Fruit fly (Drosophila melanogaster) whole organism, adult: ENCODE measurements around the gene CG17191.

ENCODE experiments used
- CG11617 ChIP-seq: fragments of 200-800 bp; sonication (Bioruptor generic); optimal IDR thresholded peaks from 2 replicates; lab custom pipeline; 2017; ENCODE audit warnings: mild to moderate bottlenecking, missing biosample characterization, missing genetic modification reagents, missing genetic modification characterization
- CG1620 ChIP-seq: fragments of 200-800 bp; sonication (Bioruptor generic); optimal IDR thresholded peaks from 2 replicates; lab custom pipeline; 2016; ENCODE audit warnings: missing biosample characterization, missing genetic modification characterization
- CG7101 ChIP-seq: fragments of 200-800 bp; sonication (Bioruptor generic); optimal IDR thresholded peaks from 2 replicates; lab custom pipeline; 2018; ENCODE audit warnings: missing biosample characterization, mild to moderate bottlenecking, missing genetic modification characterization, moderate library complexity
- bab1 ChIP-seq: fragments of 200-800 bp; sonication (Bioruptor generic); optimal IDR thresholded peaks from 3 replicates; lab custom pipeline; 2019; ENCODE audit warnings: missing biosample characterization, mild to moderate bottlenecking, missing genetic modification characterization, moderate library complexity
- tj ChIP-seq: fragments of 200-800 bp; sonication (Bioruptor generic); optimal IDR thresholded peaks from 3 replicates; lab custom pipeline; 2017; ENCODE audit warnings: missing biosample characterization, mild to moderate bottlenecking, missing genetic modification characterization, moderate library complexity
- toe ChIP-seq: fragments of 200-800 bp; sonication (Bioruptor generic); optimal IDR thresholded peaks from 2 replicates; lab custom pipeline; 2016; ENCODE audit warnings: missing biosample characterization, missing genetic modification characterization

- TF ChIP-seq bab1 (GFP tag; lab: Kevin White, UChicago) = no peak
- no peak for TF ChIP-seq CG1620 (GFP tag; lab: Kevin White, UChicago)
- TF ChIP-seq toe (GFP tag; lab: Kevin White, UChicago) = no peak
- TF ChIP-seq tj (GFP tag; lab: Kevin White, UChicago) = no peak
- no peak for TF ChIP-seq CG11617 (GFP tag; lab: Kevin White, UChicago)
- TF ChIP-seq CG7101 (tag; lab: Kevin White, UChicago) = no peak
Measured at dm6 chr3R:26996642-26997041, 22.9 kb downstream of the CG17191 start, which contains the start of gene RYa-R.
